Worm (Caenorhabditis elegans) whole organism, L1 larva: ENCODE results near the gene dhcr-7.

ENCODE experiments used
- C16A3.4 ChIP-seq: fragments of 150-350 bp; optimal IDR thresholded peaks from 2 replicates; lab custom pipeline; 2014; ENCODE audit warnings: missing biosample characterization, missing genetic modification characterization
- aha-1 ChIP-seq: fragments of 150-350 bp; optimal IDR thresholded peaks from 2 replicates; lab custom pipeline; 2014; ENCODE audit warnings: missing biosample characterization, missing genetic modification characterization
- ama-1 ChIP-seq: fragments of 150-350 bp; optimal IDR thresholded peaks from 2 replicates; lab custom pipeline; 2014
- ceh-82 ChIP-seq, 3 experiments: fragments of 150-350 bp in 1 of 3; sonication (generic microtip) in 2 of 3; optimal IDR thresholded peaks; 2 replicates each; lab custom pipeline; 2014 to 2017; ENCODE audit warnings: missing biosample characterization in 3 of 3, missing genetic modification characterization in 3 of 3
- ceh-88 ChIP-seq: fragments of 200-800 bp; sonication (Bioruptor generic); IDR thresholded peaks from 2 replicates; pipeline ENCODE4 v1.3.6; 2022; ENCODE audit warnings: missing genetic modification characterization, missing compliant biosample characterization
- dpl-1 ChIP-seq, 3 experiments: fragments of 150-350 bp in 2 of 3; sonication (generic microtip) in 1 of 3; optimal IDR thresholded peaks; 2 replicates each; lab custom pipeline; 2014 to 2017; ENCODE audit warnings: missing biosample characterization in 3 of 3, missing genetic modification characterization in 3 of 3, missing genetic modification reagents in 3 of 3
- efl-1 ChIP-seq, 4 experiments: fragments of 150-350 bp; optimal IDR thresholded peaks in 3 of 4; peaks in 1 of 4; 1 replicate in 1 of 4; 2 replicates in 3 of 4; lab custom pipeline; 2014; ENCODE audit warnings: missing biosample characterization in 2 of 4, missing genetic modification characterization in 2 of 4, missing genetic modification reagents in 2 of 4
- egl-13 ChIP-seq: sonication (generic microtip); optimal IDR thresholded peaks from 2 replicates; lab custom pipeline; 2016; ENCODE audit warnings: missing genotype, missing genetic modification reagents, missing genetic modification characterization, missing compliant biosample characterization
- elt-2 ChIP-seq: sonication (generic microtip); optimal IDR thresholded peaks from 2 replicates; lab custom pipeline; 2016; ENCODE audit warnings: missing genetic modification characterization, mild to moderate bottlenecking, inconsistent platforms, missing compliant biosample characterization, missing genetic modification reagents
- ets-5 ChIP-seq: fragments of 200-800 bp; sonication (Bioruptor generic); IDR thresholded peaks from 2 replicates; pipeline ENCODE4 v1.3.6; 2022; ENCODE audit warnings: missing genetic modification characterization, missing compliant biosample characterization
- fkh-8 ChIP-seq: sonication (generic microtip); optimal IDR thresholded peaks from 2 replicates; lab custom pipeline; 2016; ENCODE audit warnings: mild to moderate bottlenecking, missing genetic modification characterization, missing compliant biosample characterization
- grh-1 ChIP-seq: fragments of 200-800 bp; sonication (Bioruptor generic); IDR thresholded peaks from 2 replicates; pipeline ENCODE4 v1.3.6; 2022; ENCODE audit warnings: missing genetic modification reagents, missing genetic modification characterization, missing compliant biosample characterization
- hlh-17 ChIP-seq: fragments of 200-800 bp; sonication (Bioruptor generic); optimal IDR thresholded peaks from 2 replicates; lab custom pipeline; 2018; ENCODE audit warnings: missing genetic modification characterization, mild to moderate bottlenecking, missing compliant biosample characterization, moderate library complexity, borderline replicate concordance
- isw-1 ChIP-seq: fragments of 200-800 bp; sonication (Bioruptor generic); IDR thresholded peaks from 2 replicates; pipeline ENCODE4 v1.3.6; 2022; ENCODE audit warnings: missing genetic modification characterization, missing compliant biosample characterization
- jun-1 ChIP-seq: fragments of 150-350 bp; optimal IDR thresholded peaks from 2 replicates; lab custom pipeline; 2014; ENCODE audit warnings: missing biosample characterization, missing genetic modification reagents, missing genetic modification characterization
- lin-14 ChIP-seq: fragments of 200-800 bp; sonication (Bioruptor generic); optimal IDR thresholded peaks from 2 replicates; lab custom pipeline; 2018; ENCODE audit warnings: mild to moderate bottlenecking, missing genetic modification characterization, moderate library complexity, missing compliant biosample characterization
- lin-15B ChIP-seq: fragments of 150-350 bp; sonication (generic microtip); optimal IDR thresholded peaks from 3 replicates; lab custom pipeline; 2014; ENCODE audit warnings: missing biosample characterization, missing genetic modification characterization
- lsy-2 ChIP-seq, 2 experiments: fragments of 150-350 bp; optimal IDR thresholded peaks; 2 replicates each; lab custom pipeline; 2014; ENCODE audit warnings: missing biosample characterization in 2 of 2, missing genetic modification characterization in 2 of 2
- mdl-1 ChIP-seq, 2 experiments: fragments of 150-350 bp; optimal IDR thresholded peaks; 2 replicates each; lab custom pipeline; 2014 to 2017; ENCODE audit warnings: missing biosample characterization in 2 of 2, missing genetic modification characterization in 2 of 2, inconsistent platforms in 1 of 2
- mep-1 ChIP-seq: fragments of 150-350 bp; optimal IDR thresholded peaks from 2 replicates; lab custom pipeline; 2014; ENCODE audit warnings: missing biosample characterization, missing genetic modification characterization
- nhr-11 ChIP-seq: fragments of 150-350 bp; optimal IDR thresholded peaks from 2 replicates; lab custom pipeline; 2014; ENCODE audit warnings: missing biosample characterization, missing genetic modification characterization
- nhr-20 ChIP-seq: sonication (generic microtip); optimal IDR thresholded peaks from 2 replicates; lab custom pipeline; 2016; ENCODE audit warnings: mild to moderate bottlenecking, missing genetic modification characterization, missing compliant biosample characterization
- nhr-28 ChIP-seq: fragments of 150-350 bp; optimal IDR thresholded peaks from 2 replicates; lab custom pipeline; 2014; ENCODE audit warnings: missing biosample characterization, missing genetic modification characterization
- nhr-71 ChIP-seq: sonication (generic microtip); optimal IDR thresholded peaks from 2 replicates; lab custom pipeline; 2016; ENCODE audit warnings: mild to moderate bottlenecking, missing genetic modification characterization, moderate library complexity, missing compliant biosample characterization
- nhr-76 ChIP-seq: sonication (generic microtip); optimal IDR thresholded peaks from 2 replicates; lab custom pipeline; 2017; ENCODE audit warnings: missing biosample characterization, missing genetic modification characterization
- nhr-85 ChIP-seq: sonication (generic microtip); peaks from one replicate; lab custom pipeline; 2016; ENCODE audit warnings: missing genetic modification characterization, inconsistent platforms, missing compliant biosample characterization
- pag-3 ChIP-seq: sonication (generic microtip); optimal IDR thresholded peaks from 2 replicates; lab custom pipeline; 2017; ENCODE audit warnings: missing genetic modification characterization, mild to moderate bottlenecking, missing compliant biosample characterization, antibody characterized with exemption, borderline replicate concordance; ENCODE audit not compliant: insufficient read depth
- pqm-1 ChIP-seq: sonication (generic microtip); optimal IDR thresholded peaks from 3 replicates; lab custom pipeline; 2017; ENCODE audit warnings: missing biosample characterization, missing genetic modification characterization
- rnt-1 ChIP-seq: sonication (generic microtip); optimal IDR thresholded peaks from 2 replicates; lab custom pipeline; 2016; ENCODE audit warnings: mild to moderate bottlenecking, missing genetic modification characterization, moderate library complexity, missing compliant biosample characterization
- skn-1 ChIP-seq: fragments of 150-350 bp; optimal IDR thresholded peaks from 2 replicates; lab custom pipeline; 2014; ENCODE audit warnings: missing biosample characterization, missing genetic modification characterization
- snu-23 ChIP-seq: sonication (generic microtip); optimal IDR thresholded peaks from 2 replicates; lab custom pipeline; 2016; ENCODE audit warnings: missing genetic modification characterization, missing compliant biosample characterization
- sox-4 ChIP-seq: sonication (generic microtip); optimal IDR thresholded peaks from 2 replicates; lab custom pipeline; 2016; ENCODE audit warnings: missing genetic modification characterization, missing compliant biosample characterization
- sptf-1 ChIP-seq: fragments of 150-350 bp; optimal IDR thresholded peaks from 2 replicates; lab custom pipeline; 2014; ENCODE audit warnings: missing biosample characterization, missing genetic modification characterization
- sup-37 ChIP-seq: fragments of 200-800 bp; sonication (Bioruptor generic); optimal IDR thresholded peaks from 2 replicates; lab custom pipeline; 2018; ENCODE audit warnings: mild to moderate bottlenecking, missing genetic modification characterization, missing compliant biosample characterization
- swsn-7 ChIP-seq: sonication (generic microtip); optimal IDR thresholded peaks from 2 replicates; lab custom pipeline; 2016; ENCODE audit warnings: missing genetic modification characterization, missing compliant biosample characterization
- unc-86 ChIP-seq: sonication (generic microtip); optimal IDR thresholded peaks from 2 replicates; lab custom pipeline; 2016; ENCODE audit warnings: missing genetic modification characterization, missing compliant biosample characterization
- vab-15 ChIP-seq: sonication (generic microtip); optimal IDR thresholded peaks from 2 replicates; lab custom pipeline; 2017; ENCODE audit warnings: missing genotype, mild to moderate bottlenecking, missing genetic modification characterization, missing compliant biosample characterization
- xbp-1 ChIP-seq: sonication (generic microtip); optimal IDR thresholded peaks from 2 replicates; lab custom pipeline; 2016; ENCODE audit warnings: missing genetic modification characterization, missing compliant biosample characterization
- zip-4 ChIP-seq: fragments of 200-800 bp; sonication (Bioruptor generic); optimal IDR thresholded peaks from 2 replicates; lab custom pipeline; 2018; ENCODE audit warnings: mild to moderate bottlenecking, missing genetic modification characterization, moderate library complexity, missing compliant biosample characterization
- ztf-11 ChIP-seq, 2 experiments: sonication (generic microtip); optimal IDR thresholded peaks; 2 replicates each; lab custom pipeline; 2016 to 2017; ENCODE audit warnings: missing genetic modification characterization in 2 of 2, missing biosample characterization in 1 of 2, missing compliant biosample characterization in 1 of 2

dhcr-7 gene

ce11 chrV:20485285-20485684, at the start of gene dhcr-7:
Gene dhcr-7, minus strand, starts transcription at chrV:20485385.
- TF ChIP-seq nhr-11 (tag; lab: Kevin White, UChicago) = no peak

ce11 chrV:20534072-20534471, 48.9 kb upstream of the dhcr-7 start, which contains the start of gene famh-161:
Gene famh-161, minus strand, starts transcription at chrV:20534172.
- TF ChIP-seq fkh-8 (tag; lab: Kevin White, UChicago) = peak; percentile 12
- TF ChIP-seq lin-14 (GFP tag; lab: Kevin White, UChicago) = no peak

DNA sequence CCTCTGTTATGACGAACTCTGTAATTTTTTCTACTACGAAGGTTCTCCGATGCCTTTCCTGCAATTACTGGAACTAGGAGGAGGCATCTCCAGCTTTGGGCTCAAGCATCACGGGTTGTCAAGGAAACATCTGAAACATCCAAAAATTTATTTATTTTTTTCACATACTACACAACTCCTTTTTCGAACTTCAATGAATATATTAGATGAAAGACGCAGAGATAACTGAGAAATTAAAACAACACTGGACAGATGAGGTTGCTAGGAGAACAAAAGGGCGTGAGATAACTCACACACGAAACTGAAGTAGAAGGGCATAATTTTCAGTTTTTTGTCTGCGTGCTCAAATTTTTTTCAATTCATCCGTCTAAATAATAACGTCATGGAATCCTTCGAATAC, 42.3 kb upstream of the dhcr-7 start, which contains the start of gene Y38H6C.13:
Y38H6C.13 (plus strand) TSS at position 301 of the 400 bp plus-strand sequence.
- TF ChIP-seq sox-4 (no peak), grh-1 (GFP tag; lab: Robert Waterston, UW) (no peak), hlh-17 (GFP tag; lab: Kevin White, UChicago) (no peak), ceh-82 (tag; optimal IDR thresholded peaks at IDR 0.05; lab: Kevin White, UChicago) (no peak), ceh-88 (GFP tag; lab: Robert Waterston, UW) (no peak), fkh-8 (tag; lab: Kevin White, UChicago) (peak; percentile 3)

DNA sequence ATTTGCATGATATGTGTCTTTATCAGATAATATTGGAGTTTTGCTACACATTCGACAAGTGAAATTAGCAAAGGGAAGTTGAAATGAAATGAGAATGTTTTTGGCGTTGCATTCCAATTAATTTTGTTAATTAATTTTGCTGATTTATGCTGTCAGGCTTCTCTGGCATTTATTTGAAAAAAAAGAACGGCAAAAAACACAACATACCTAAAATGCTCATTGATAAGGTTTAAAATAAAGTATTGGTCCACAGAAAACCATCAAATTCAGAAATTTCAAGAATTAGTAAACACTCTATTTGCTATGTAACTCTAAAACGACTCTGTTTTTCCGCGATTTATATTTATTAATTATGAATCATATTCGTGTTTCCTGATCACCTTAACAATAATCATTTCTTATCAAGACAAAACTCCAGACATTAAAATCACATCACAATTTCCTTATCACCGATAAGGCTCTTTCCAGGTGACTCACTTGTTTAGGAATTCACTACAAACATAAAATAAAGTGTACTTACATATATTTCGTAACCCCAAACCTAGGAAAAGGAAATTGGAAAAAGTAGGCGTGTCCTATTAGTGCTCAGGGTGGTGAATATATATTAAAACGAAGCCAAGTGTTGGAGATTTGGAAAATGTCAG, 40.8 kb upstream of the dhcr-7 start, which contains the start of the genes srh-166 and Y38H6C.24:
srh-166 (minus strand) TSS at position 51 of the 644 bp plus-strand sequence.
Y38H6C.24 (plus strand) TSS at position 620 of the 644 bp plus-strand sequence.
- TF ChIP-seq efl-1 (optimal IDR thresholded peaks at IDR 0.05; lab: Kevin White, UChicago) = no peak
- TF ChIP-seq efl-1 (GFP tag; optimal IDR thresholded peaks at IDR 0.05 in 1 of 2; lab: Kevin White, UChicago) = no peak
- peak; percentile 86 for TF ChIP-seq pqm-1 (tag; lab: Kevin White, UChicago)
- peak; percentile 77 for TF ChIP-seq elt-2 (tag; lab: Kevin White, UChicago)
- TF ChIP-seq nhr-20 (tag; lab: Kevin White, UChicago) = peak; percentile 23
- TF ChIP-seq xbp-1 (tag; lab: Kevin White, UChicago) = no peak

- TF ChIP-seq pag-3 (tag; lab: Kevin White, UChicago) (no peak), ztf-11 (tag; optimal IDR thresholded peaks at IDR 0.05; lab: Kevin White, UChicago) (no peak), ama-1 (lab: Kevin White, UChicago) (no peak), elt-2 (tag; lab: Kevin White, UChicago) (no peak), ceh-82 (tag; optimal IDR thresholded peaks at IDR 0.05; lab: Kevin White, UChicago) (no peak), swsn-7 (tag; lab: Kevin White, UChicago) (no peak), mep-1 (peak; percentile 45), nhr-76 (tag; lab: Kevin White, UChicago) (no peak), sptf-1 (tag; lab: Kevin White, UChicago) (no peak), unc-86 (tag; lab: Kevin White, UChicago) (no peak), grh-1 (GFP tag; lab: Robert Waterston, UW) (no peak), aha-1 (tag; lab: Kevin White, UChicago) (no peak), ets-5 (GFP tag; lab: Robert Waterston, UW) (no peak), hlh-17 (GFP tag; lab: Kevin White, UChicago) (no peak), lsy-2 (tag; optimal IDR thresholded peaks at IDR 0.05; lab: Kevin White, UChicago) (no peak), nhr-85 (tag; lab: Kevin White, UChicago) (no peak), xbp-1 (tag; lab: Kevin White, UChicago) (no peak), skn-1 (tag; lab: Kevin White, UChicago) (peak; percentile 8), efl-1 (optimal IDR thresholded peaks at IDR 0.05; lab: Kevin White, UChicago) (peak; percentile 1 to 25), efl-1 (GFP tag; optimal IDR thresholded peaks at IDR 0.05 in 1 of 2; lab: Kevin White, UChicago) (peak in 1 of 2 experiments; percentile 8), C16A3.4 (tag; lab: Kevin White, UChicago) (no peak), vab-15 (tag; lab: Kevin White, UChicago) (no peak), egl-13 (tag; lab: Kevin White, UChicago) (no peak), sox-4 (no peak), isw-1 (GFP tag; lab: Robert Waterston, UW) (no peak), sup-37 (GFP tag; lab: Kevin White, UChicago) (no peak), lin-15B (tag; lab: Kevin White, UChicago) (no peak), zip-4 (GFP tag; lab: Kevin White, UChicago) (peak; percentile 95), jun-1 (tag; lab: Kevin White, UChicago) (no peak), nhr-28 (tag; lab: Kevin White, UChicago) (no peak), rnt-1 (no peak), mdl-1 (tag; optimal IDR thresholded peaks at IDR 0.05; lab: Kevin White, UChicago) (no peak), nhr-71 (no peak), dpl-1 (GFP tag; optimal IDR thresholded peaks at IDR 0.05; lab: Kevin White, UChicago) (peak in 1 of 3 experiments; percentile 19), snu-23 (GFP tag; lab: Kevin White, UChicago) (no peak)
- TF ChIP-seq, all 84 proteins: peak for 5
Measured at ce11 chrV:20522219-20522618, 37.0 kb upstream of the dhcr-7 start, which contains the start of the genes Y38H6C.9 and fbxa-150. Gene Y38H6C.9, minus strand, starts transcription at chrV:20522270. Gene fbxa-150, plus strand, starts transcription at chrV:20522598.
